Worm (Caenorhabditis elegans) whole organism, midembryonic: Measurements from ENCODE around the gene C25E10.8.

Experiments
- T22C8.4 ChIP-seq: fragments of 200-800 bp; sonication (Bioruptor generic); IDR thresholded peaks from 2 replicates; pipeline ENCODE4 v1.3.6; 2022; ENCODE audit warnings: missing genetic modification characterization, missing compliant biosample characterization
- cog-1 ChIP-seq: sonication (generic microtip); optimal IDR thresholded peaks from 2 replicates; lab custom pipeline; 2016; ENCODE audit warnings: missing genetic modification characterization, missing compliant biosample characterization
- flt-1 ChIP-seq: fragments of 200-800 bp; sonication (Bioruptor generic); IDR thresholded peaks from 2 replicates; pipeline ENCODE4 v1.3.6; 2022; ENCODE audit warnings: missing genetic modification characterization, missing compliant biosample characterization
- klf-2 ChIP-seq: fragments of 200-800 bp; sonication (Bioruptor generic); conservative IDR thresholded peaks from 2 replicates; pipeline ENCODE4 v1.3.6; 2022; ENCODE audit warnings: missing genetic modification reagents, missing genetic modification characterization, missing compliant biosample characterization
- med-1 ChIP-seq: sonication (generic microtip); optimal IDR thresholded peaks from 2 replicates; lab custom pipeline; 2017; ENCODE audit warnings: missing genetic modification characterization, mild to moderate bottlenecking, missing compliant biosample characterization, antibody characterized with exemption, missing genetic modification reagents; ENCODE audit not compliant: insufficient read depth
- ref-1 ChIP-seq: fragments of 200-800 bp; sonication (Bioruptor generic); conservative IDR thresholded peaks from 2 replicates; pipeline ENCODE4 v1.3.6; 2022; ENCODE audit warnings: missing genetic modification reagents, missing genetic modification characterization, missing compliant biosample characterization
- tab-1 ChIP-seq: fragments of 200-800 bp; sonication (Bioruptor generic); IDR thresholded peaks from 2 replicates; pipeline ENCODE4 v1.3.6; 2022; ENCODE audit warnings: missing genetic modification characterization, missing compliant biosample characterization
- ztf-23 ChIP-seq: fragments of 200-800 bp; sonication (Bioruptor generic); IDR thresholded peaks from 2 replicates; pipeline ENCODE4 v1.3.6; 2022; ENCODE audit warnings: missing genetic modification reagents, missing genetic modification characterization, missing compliant biosample characterization
- ztf-29 ChIP-seq: fragments of 200-800 bp; sonication (Bioruptor generic); IDR thresholded peaks from 2 replicates; pipeline ENCODE4 v1.3.6; 2022; ENCODE audit warnings: missing genetic modification reagents, missing genetic modification characterization, missing compliant biosample characterization

- TF ChIP-seq cog-1 (tag; lab: Kevin White, UChicago) (no peak), T22C8.4 (GFP tag; lab: Robert Waterston, UW) (no peak), flt-1 (GFP tag; lab: Robert Waterston, UW) (no peak), ztf-23 (no peak), med-1 (GFP tag; lab: Kevin White, UChicago) (no peak), tab-1 (GFP tag; lab: Robert Waterston, UW) (no peak), ztf-29 (GFP tag; lab: Robert Waterston, UW) (no peak), ref-1 (no peak), klf-2 (GFP tag; lab: Robert Waterston, UW) (no peak)
Observed at ce11 chrV:9065001-9065400, 11.1 kb upstream of the C25E10.8 start.
